Worm (Caenorhabditis elegans) whole organism, L4 larva: ENCODE measurements around the gene F58H1.2.

ENCODE experiments used
- aly-2 ChIP-seq: sonication (generic microtip); optimal IDR thresholded peaks from 2 replicates; lab custom pipeline; 2018; ENCODE audit warnings: missing biosample characterization, missing genetic modification characterization
- ceh-44 ChIP-seq: fragments of 200-800 bp; sonication (Bioruptor generic); IDR thresholded peaks from 2 replicates; pipeline ENCODE4 v1.3.6; 2022; ENCODE audit warnings: missing genetic modification reagents, missing genetic modification characterization, missing compliant biosample characterization
- ceh-82 ChIP-seq: sonication (generic microtip); optimal IDR thresholded peaks from 2 replicates; lab custom pipeline; 2017; ENCODE audit warnings: missing biosample characterization, missing genetic modification characterization
- egl-27 ChIP-seq: sonication (generic microtip); optimal IDR thresholded peaks from 3 replicates; lab custom pipeline; 2017; ENCODE audit warnings: missing biosample characterization, missing genetic modification reagents, missing genetic modification characterization
- fkh-10 ChIP-seq: fragments of 150-350 bp; optimal IDR thresholded peaks from 2 replicates; lab custom pipeline; 2014; ENCODE audit warnings: missing biosample characterization, missing genetic modification reagents, missing genetic modification characterization
- hif-1 ChIP-seq, 2 experiments: sonication (generic microtip); optimal IDR thresholded peaks; 2 replicates each; lab custom pipeline; 2016 to 2017; ENCODE audit warnings: missing compliant biosample characterization in 2 of 2, missing genetic modification characterization in 2 of 2, missing genetic modification reagents in 2 of 2, missing genotype in 2 of 2, mild to moderate bottlenecking in 1 of 2
- lsy-2 ChIP-seq, 2 experiments: fragments of 150-350 bp in 1 of 2; sonication (generic microtip) in 1 of 2; optimal IDR thresholded peaks; 2 replicates each; lab custom pipeline; 2014 to 2017; ENCODE audit warnings: missing biosample characterization in 2 of 2, missing genetic modification characterization in 2 of 2
- mdl-1 ChIP-seq, 2 experiments: fragments of 150-350 bp in 1 of 2; sonication (generic microtip) in 1 of 2; optimal IDR thresholded peaks; 2 replicates each; lab custom pipeline; 2014 to 2017; ENCODE audit warnings: missing biosample characterization in 2 of 2, missing genetic modification characterization in 2 of 2
- nhr-11 ChIP-seq: fragments of 150-350 bp; optimal IDR thresholded peaks from 2 replicates; lab custom pipeline; 2014; ENCODE audit warnings: missing biosample characterization, missing genetic modification characterization
- nhr-77 ChIP-seq: fragments of 150-350 bp; optimal IDR thresholded peaks from 2 replicates; lab custom pipeline; 2014; ENCODE audit warnings: missing biosample characterization, missing genetic modification characterization
- set-16 ChIP-seq: fragments of 200-800 bp; sonication (Bioruptor generic); IDR thresholded peaks from 2 replicates; pipeline ENCODE4 v1.3.6; 2022; ENCODE audit warnings: missing genetic modification reagents, missing genetic modification characterization, missing compliant biosample characterization
- unc-62 ChIP-seq, 3 experiments: fragments of 150-350 bp in 1 of 3; sonication (generic microtip); optimal IDR thresholded peaks in 2 of 3; peaks in 1 of 3; 1 replicate in 1 of 3; 2 replicates in 2 of 3; lab custom pipeline; 2014 to 2017; ENCODE audit warnings: missing biosample characterization in 3 of 3, missing genetic modification characterization in 3 of 3, missing genetic modification reagents in 3 of 3, missing genotype in 1 of 3
- zfp-3 ChIP-seq: fragments of 200-800 bp; sonication (Bioruptor generic); conservative IDR thresholded peaks from 2 replicates; pipeline ENCODE4 v1.3.6; 2022; ENCODE audit warnings: missing genetic modification reagents, missing genetic modification characterization, missing compliant biosample characterization

DNA sequence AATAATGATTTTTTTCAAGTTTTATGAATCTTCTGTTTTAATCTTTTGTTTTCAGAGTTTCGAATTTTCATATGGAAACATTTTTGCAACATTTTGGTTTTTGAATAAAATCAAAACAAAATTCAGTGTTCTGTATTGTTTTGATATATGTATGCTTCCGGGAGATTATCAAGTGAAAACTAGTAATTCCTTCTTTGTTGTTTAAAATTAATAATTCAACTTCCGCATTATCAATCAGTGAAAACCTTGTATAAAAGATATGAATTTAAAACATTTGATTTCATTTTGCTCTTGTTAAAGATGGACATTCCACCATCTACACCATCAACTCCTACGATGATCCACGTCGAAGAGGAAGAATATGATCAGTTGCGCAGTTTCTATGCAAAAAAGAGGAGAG lies 49.2 kb upstream of the F58H1.2 start, which contains the start of gene sulp-5:
- TF ChIP-seq mdl-1 (tag; optimal IDR thresholded peaks at IDR 0.05; lab: Kevin White, UChicago) (no peak), ceh-82 (tag; lab: Kevin White, UChicago) (no peak), egl-27 (tag; lab: Kevin White, UChicago) (no peak), nhr-11 (tag; lab: Kevin White, UChicago) (no peak), aly-2 (tag; lab: Kevin White, UChicago) (no peak), fkh-10 (GFP tag; lab: Kevin White, UChicago) (no peak), nhr-77 (tag; lab: Kevin White, UChicago) (no peak), set-16 (GFP tag; lab: Robert Waterston, UW) (no peak), zfp-3 (no peak), ceh-44 (no peak), unc-62 (GFP tag; optimal IDR thresholded peaks at IDR 0.05 in 1 of 2; lab: Kevin White, UChicago) (no peak), unc-62 (tag; optimal IDR thresholded peaks at IDR 0.05; lab: Kevin White, UChicago) (no peak), hif-1 (tag; optimal IDR thresholded peaks at IDR 0.05; lab: Kevin White, UChicago) (no peak), lsy-2 (tag; optimal IDR thresholded peaks at IDR 0.05; lab: Kevin White, UChicago) (no peak)
